Fruit fly (Drosophila melanogaster): ENCODE results near the gene Ntf-2r.

Ntf-2r gene

dm6 chr2L:18482170-18482569 is 27.7 kb downstream of the Ntf-2r start:
- TF ChIP-seq psq (optimal IDR thresholded peaks at IDR 0.05) (no peak), pan (optimal IDR thresholded peaks at IDR 0.05) (no peak)

- TF ChIP-seq EcR (GFP tag; optimal IDR thresholded peaks at IDR 0.05) (no peak), CG8478 (optimal IDR thresholded peaks at IDR 0.05) (no peak), usp (GFP tag; optimal IDR thresholded peaks at IDR 0.05) (no peak), psq (optimal IDR thresholded peaks at IDR 0.05) (no peak), pan (optimal IDR thresholded peaks at IDR 0.05) (no peak)
These were observed 28.5 kb downstream of the Ntf-2r start for dm6 chr2L:18482989-18483388.

dm6 chr2L:18484040-18484381 is 29.6 kb downstream of the Ntf-2r start:
- no peak for TF ChIP-seq usp (GFP tag; optimal IDR thresholded peaks at IDR 0.05)
- TF ChIP-seq pan (optimal IDR thresholded peaks at IDR 0.05), result no peak
- TF ChIP-seq CG8478 (optimal IDR thresholded peaks at IDR 0.05), result no peak
- no peak for TF ChIP-seq Dll (optimal IDR thresholded peaks at IDR 0.05)
- no peak for TF ChIP-seq EcR (GFP tag; optimal IDR thresholded peaks at IDR 0.05)
- no peak for TF ChIP-seq psq (optimal IDR thresholded peaks at IDR 0.05)

- TF ChIP-seq usp (GFP tag; optimal IDR thresholded peaks at IDR 0.05) (no peak), pan (optimal IDR thresholded peaks at IDR 0.05) (no peak), EcR (GFP tag; optimal IDR thresholded peaks at IDR 0.05) (no peak), psq (optimal IDR thresholded peaks at IDR 0.05) (no peak), CG8478 (optimal IDR thresholded peaks at IDR 0.05) (no peak), Dll (optimal IDR thresholded peaks at IDR 0.05) (no peak)
These were observed 30.1 kb downstream of the Ntf-2r start, which contains the start of gene CG10283 for dm6 chr2L:18484382-18485050. Gene CG10283 (minus strand): TSS chr2L:18484513.

dm6 chr2L:18485211-18485610 is 30.8 kb downstream of the Ntf-2r start, which contains the start of gene grnd:
Gene grnd (plus strand): TSS chr2L:18485417.
- TF ChIP-seq psq (optimal IDR thresholded peaks at IDR 0.05) (no peak), EcR (GFP tag; optimal IDR thresholded peaks at IDR 0.05) (no peak)

dm6 chr2L:18486828-18487227 is 32.4 kb downstream of the Ntf-2r start:
- no peak for TF ChIP-seq Dll (optimal IDR thresholded peaks at IDR 0.05)
- TF ChIP-seq CG8478 (optimal IDR thresholded peaks at IDR 0.05), result no peak
- TF ChIP-seq usp (GFP tag; optimal IDR thresholded peaks at IDR 0.05), result no peak
- TF ChIP-seq pan (optimal IDR thresholded peaks at IDR 0.05), result no peak
- TF ChIP-seq psq (optimal IDR thresholded peaks at IDR 0.05), result no peak
- no peak for TF ChIP-seq EcR (GFP tag; optimal IDR thresholded peaks at IDR 0.05)

dm6 chr2L:18493122-18493521 is 38.7 kb downstream of the Ntf-2r start:
- TF ChIP-seq CG8478 (optimal IDR thresholded peaks at IDR 0.05) (no peak), psq (optimal IDR thresholded peaks at IDR 0.05) (no peak), EcR (GFP tag; optimal IDR thresholded peaks at IDR 0.05) (no peak), pan (optimal IDR thresholded peaks at IDR 0.05) (no peak), usp (GFP tag; optimal IDR thresholded peaks at IDR 0.05) (no peak), Dll (optimal IDR thresholded peaks at IDR 0.05) (no peak)

dm6 chr2L:18496834-18497233 is 42.4 kb downstream of the Ntf-2r start:
- no peak for TF ChIP-seq usp (GFP tag; optimal IDR thresholded peaks at IDR 0.05)

- TF ChIP-seq EcR (GFP tag; optimal IDR thresholded peaks at IDR 0.05) (no peak), Dll (optimal IDR thresholded peaks at IDR 0.05) (no peak), CG8478 (optimal IDR thresholded peaks at IDR 0.05) (no peak), psq (optimal IDR thresholded peaks at IDR 0.05) (no peak), usp (GFP tag; optimal IDR thresholded peaks at IDR 0.05) (no peak), pan (optimal IDR thresholded peaks at IDR 0.05) (no peak)
These were observed 45.5 kb downstream of the Ntf-2r start for dm6 chr2L:18499900-18500299.

- TF ChIP-seq EcR (GFP tag; optimal IDR thresholded peaks at IDR 0.05), result no peak
- TF ChIP-seq CG8478 (optimal IDR thresholded peaks at IDR 0.05), result no peak
- no peak for TF ChIP-seq Dll (optimal IDR thresholded peaks at IDR 0.05)
- TF ChIP-seq pan (optimal IDR thresholded peaks at IDR 0.05), result no peak
- TF ChIP-seq psq (optimal IDR thresholded peaks at IDR 0.05), result no peak
- TF ChIP-seq usp (GFP tag; optimal IDR thresholded peaks at IDR 0.05), result no peak
These were observed 49.3 kb downstream of the Ntf-2r start, which contains the start of gene kon for dm6 chr2L:18503760-18504159. Gene kon (minus strand): TSS chr2L:18503978.

dm6 chr2L:18504881-18505280 is 50.4 kb downstream of the Ntf-2r start:
- no peak for TF ChIP-seq EcR (GFP tag; optimal IDR thresholded peaks at IDR 0.05)
- TF ChIP-seq usp (GFP tag; optimal IDR thresholded peaks at IDR 0.05), result no peak
- TF ChIP-seq psq (optimal IDR thresholded peaks at IDR 0.05), result no peak
- no peak for TF ChIP-seq CG8478 (optimal IDR thresholded peaks at IDR 0.05)
- TF ChIP-seq pan (optimal IDR thresholded peaks at IDR 0.05), result no peak
- TF ChIP-seq Dll (optimal IDR thresholded peaks at IDR 0.05), result no peak

Data from whole organism.